Fruit fly (Drosophila melanogaster) whole organism, embryonic: ENCODE results near the gene tbrd-1.

Experiments used
- Aef1 ChIP-seq: fragments of 200-800 bp; sonication (Bioruptor generic); IDR thresholded peaks from 3 replicates; pipeline ENCODE4 v1.3.6; 2022; ENCODE audit warnings: missing biosample characterization, missing genetic modification characterization
- Bgb ChIP-seq: fragments of 200-800 bp; sonication (Bioruptor generic); IDR thresholded peaks from 2 replicates; pipeline ENCODE4 v1.3.6; 2022; ENCODE audit warnings: missing biosample characterization, missing genetic modification characterization; ENCODE audit not compliant: partially characterized antibody
- CG10274 ChIP-seq: fragments of 200-800 bp; sonication (Bioruptor generic); optimal IDR thresholded peaks from 3 replicates; lab custom pipeline; 2017; ENCODE audit warnings: missing biosample characterization, mild to moderate bottlenecking, missing genetic modification characterization
- CG10979 ChIP-seq: fragments of 200-800 bp; sonication (Bioruptor generic); optimal IDR thresholded peaks from 2 replicates; lab custom pipeline; 2018; ENCODE audit warnings: missing biosample characterization, mild to moderate bottlenecking, missing genetic modification characterization, moderate library complexity
- CG11247 ChIP-seq: fragments of 200-800 bp; sonication (Bioruptor generic); IDR thresholded peaks from 2 replicates; pipeline ENCODE4 v1.3.6; 2022; ENCODE audit warnings: missing biosample characterization, missing genetic modification characterization
- CG12071 ChIP-seq: fragments of 200-800 bp; sonication (Bioruptor generic); optimal IDR thresholded peaks from 3 replicates; lab custom pipeline; 2018; ENCODE audit warnings: missing biosample characterization, mild to moderate bottlenecking, missing genetic modification characterization
- CG16815 ChIP-seq: fragments of 200-800 bp; sonication (Bioruptor generic); optimal IDR thresholded peaks from 3 replicates; lab custom pipeline; 2017; ENCODE audit warnings: missing biosample characterization, mild to moderate bottlenecking, missing genetic modification characterization
- CG18476 ChIP-seq: fragments of 200-800 bp; sonication (Bioruptor generic); optimal IDR thresholded peaks from 2 replicates; lab custom pipeline; 2016; ENCODE audit warnings: missing biosample characterization, mild to moderate bottlenecking, missing genetic modification characterization
- CG2129 ChIP-seq: fragments of 200-800 bp; sonication (Bioruptor generic); IDR thresholded peaks from 2 replicates; pipeline ENCODE4 v1.3.6; 2022; ENCODE audit warnings: missing biosample characterization, missing genetic modification characterization; ENCODE audit not compliant: partially characterized antibody
- CG31224 ChIP-seq: fragments of 200-800 bp; sonication (Bioruptor generic); IDR thresholded peaks from 2 replicates; pipeline ENCODE4 v1.3.6; 2022; ENCODE audit warnings: missing biosample characterization, missing genetic modification characterization
- CG31365 ChIP-seq: fragments of 200-800 bp; sonication (Bioruptor generic); optimal IDR thresholded peaks from 2 replicates; lab custom pipeline; 2018; ENCODE audit warnings: missing biosample characterization, mild to moderate bottlenecking, missing genetic modification characterization
- CG32532 ChIP-seq: fragments of 200-800 bp; sonication (Bioruptor generic); IDR thresholded peaks from 2 replicates; pipeline ENCODE4 v1.3.6; 2022; ENCODE audit warnings: missing biosample characterization, missing genetic modification characterization
- CG34376 ChIP-seq: fragments of 200-800 bp; sonication (Bioruptor generic); optimal IDR thresholded peaks from 2 replicates; lab custom pipeline; 2018; ENCODE audit warnings: missing biosample characterization, mild to moderate bottlenecking, missing genetic modification characterization
- CG42726 ChIP-seq: fragments of 200-800 bp; sonication (Bioruptor generic); IDR thresholded peaks from 2 replicates; pipeline ENCODE4 v1.3.6; 2022; ENCODE audit warnings: missing biosample characterization, missing genetic modification characterization; ENCODE audit not compliant: partially characterized antibody
- CG4707 ChIP-seq: fragments of 200-800 bp; sonication (Bioruptor generic); optimal IDR thresholded peaks from 2 replicates; lab custom pipeline; 2018; ENCODE audit warnings: missing biosample characterization, mild to moderate bottlenecking, missing genetic modification characterization, moderate library complexity
- CG6683 ChIP-seq: fragments of 200-800 bp; sonication (Bioruptor generic); optimal IDR thresholded peaks from 2 replicates; lab custom pipeline; 2017; ENCODE audit warnings: missing biosample characterization, mild to moderate bottlenecking, missing genetic modification characterization, missing genetic modification reagents
- CG6813 ChIP-seq: fragments of 200-800 bp; sonication (Bioruptor generic); optimal IDR thresholded peaks from 2 replicates; lab custom pipeline; 2017; ENCODE audit warnings: missing biosample characterization, missing genetic modification characterization, mild to moderate bottlenecking, moderate library complexity, missing genetic modification reagents
- CHES-1-like ChIP-seq: fragments of 200-800 bp; sonication (Bioruptor generic); optimal IDR thresholded peaks from 2 replicates; lab custom pipeline; 2016; ENCODE audit warnings: missing biosample characterization, missing genetic modification characterization
- Chrac-16 ChIP-seq: fragments of 200-800 bp; sonication (Bioruptor generic); optimal IDR thresholded peaks from 3 replicates; lab custom pipeline; 2016; ENCODE audit warnings: missing biosample characterization, missing genetic modification characterization
- CkIIα-i1 ChIP-seq: fragments of 200-800 bp; sonication (Bioruptor generic); IDR thresholded peaks from 2 replicates; pipeline ENCODE4 v1.3.6; 2022; ENCODE audit warnings: missing biosample characterization, missing genetic modification characterization
- Dad ChIP-seq: fragments of 200-800 bp; sonication (Bioruptor generic); optimal IDR thresholded peaks from 3 replicates; lab custom pipeline; 2016; ENCODE audit warnings: missing biosample characterization, missing genetic modification characterization
- Elba2 ChIP-seq: fragments of 200-800 bp; sonication (Bioruptor generic); optimal IDR thresholded peaks from 3 replicates; lab custom pipeline; 2016; ENCODE audit warnings: missing biosample characterization, missing genetic modification characterization
- Fer1 ChIP-seq: fragments of 200-800 bp; sonication (Bioruptor generic); optimal IDR thresholded peaks from 2 replicates; lab custom pipeline; 2017; ENCODE audit warnings: missing biosample characterization, mild to moderate bottlenecking, missing genetic modification characterization
- Gsc ChIP-seq: fragments of 200-800 bp; sonication (Bioruptor generic); IDR thresholded peaks from 2 replicates; pipeline ENCODE4 v1.3.6; 2022; ENCODE audit warnings: missing biosample characterization, missing genetic modification characterization
- HmgD ChIP-seq: fragments of 200-800 bp; sonication (Bioruptor generic); optimal IDR thresholded peaks from 3 replicates; lab custom pipeline; 2016; ENCODE audit warnings: missing biosample characterization, missing genetic modification characterization
- Med ChIP-seq: fragments of 200-800 bp; sonication (Bioruptor generic); peaks from one replicate; lab custom pipeline; 2016; ENCODE audit warnings: missing biosample characterization, missing genetic modification characterization, mild to moderate bottlenecking, inconsistent platforms, moderate library complexity
- NC2α ChIP-seq: fragments of 200-800 bp; sonication (Bioruptor generic); optimal IDR thresholded peaks from 2 replicates; lab custom pipeline; 2016; ENCODE audit warnings: missing biosample characterization, missing genetic modification characterization
- Oaz ChIP-seq: fragments of 200-800 bp; sonication (Bioruptor generic); IDR thresholded peaks from 2 replicates; pipeline ENCODE4 v1.3.6; 2022; ENCODE audit warnings: missing biosample characterization, missing genetic modification characterization
- Ravus ChIP-seq: fragments of 200-800 bp; sonication (Bioruptor generic); IDR thresholded peaks from 2 replicates; pipeline ENCODE4 v1.3.6; 2022; ENCODE audit warnings: missing biosample characterization, missing genetic modification characterization
- Rx ChIP-seq: fragments of 200-800 bp; sonication (Bioruptor generic); IDR thresholded peaks from 2 replicates; pipeline ENCODE4 v1.3.6; 2022; ENCODE audit warnings: missing biosample characterization, missing genetic modification characterization
- Sry-δ ChIP-seq: fragments of 200-800 bp; sonication (Bioruptor generic); optimal IDR thresholded peaks from 2 replicates; lab custom pipeline; 2016; ENCODE audit warnings: missing biosample characterization, missing genetic modification characterization
- Ssrp ChIP-seq: fragments of 200-800 bp; sonication (Bioruptor generic); optimal IDR thresholded peaks from 2 replicates; lab custom pipeline; 2018; ENCODE audit warnings: missing biosample characterization, mild to moderate bottlenecking, missing genetic modification characterization, moderate library complexity
- Vsx1 ChIP-seq: fragments of 200-800 bp; sonication (Bioruptor generic); optimal IDR thresholded peaks from 2 replicates; lab custom pipeline; 2017; ENCODE audit warnings: missing biosample characterization, mild to moderate bottlenecking, missing genetic modification characterization, missing genetic modification reagents
- al ChIP-seq: fragments of 200-800 bp; sonication (Bioruptor generic); IDR thresholded peaks from 2 replicates; pipeline ENCODE4 v1.3.6; 2022; ENCODE audit warnings: missing biosample characterization, missing genetic modification characterization
- ash1 ChIP-seq: fragments of 200-800 bp; sonication (Bioruptor generic); optimal IDR thresholded peaks from 2 replicates; lab custom pipeline; 2018; ENCODE audit warnings: missing biosample characterization, mild to moderate bottlenecking, missing genetic modification characterization
- bowl ChIP-seq: fragments of 200-800 bp; sonication (Bioruptor generic); IDR thresholded peaks from 2 replicates; pipeline ENCODE4 v1.3.6; 2022; ENCODE audit warnings: missing biosample characterization, missing genetic modification characterization
- bsh ChIP-seq, 2 experiments: fragments of 200-800 bp; sonication (Bioruptor generic); optimal IDR thresholded peaks; 2 replicates each; lab custom pipeline; 2017 to 2018; ENCODE audit warnings: mild to moderate bottlenecking in 2 of 2, missing biosample characterization in 2 of 2, missing genetic modification characterization in 2 of 2, moderate library complexity in 1 of 2
- disco-r ChIP-seq: fragments of 200-800 bp; sonication (Bioruptor generic); optimal IDR thresholded peaks from 2 replicates; lab custom pipeline; 2016; ENCODE audit warnings: missing biosample characterization, missing genetic modification characterization
- dysf ChIP-seq: fragments of 200-800 bp; sonication (Bioruptor generic); IDR thresholded peaks from 3 replicates; pipeline ENCODE4 v1.3.6; 2022; ENCODE audit warnings: missing biosample characterization, missing genetic modification characterization
- esg ChIP-seq: fragments of 200-800 bp; sonication (Bioruptor generic); conservative IDR thresholded peaks from 2 replicates; pipeline ENCODE4 v1.3.6; 2022; ENCODE audit warnings: missing biosample characterization, missing genetic modification characterization
- fu2 ChIP-seq: fragments of 200-800 bp; sonication (Bioruptor generic); optimal IDR thresholded peaks from 2 replicates; lab custom pipeline; 2016; ENCODE audit warnings: missing biosample characterization, missing genetic modification characterization
- gfzf ChIP-seq: fragments of 200-800 bp; sonication (Bioruptor generic); optimal IDR thresholded peaks from 2 replicates; lab custom pipeline; 2016; ENCODE audit warnings: missing biosample characterization, mild to moderate bottlenecking, missing genetic modification characterization, moderate library complexity
- grau ChIP-seq: fragments of 200-800 bp; optimal IDR thresholded peaks from 3 replicates; lab custom pipeline; 2019; ENCODE audit warnings: missing biosample characterization, mild to moderate bottlenecking, missing genetic modification characterization, moderate library complexity
- hth ChIP-seq: fragments of >200 bp; optimal IDR thresholded peaks from 2 replicates; lab custom pipeline; 2017; ENCODE audit warnings: inconsistent platforms
- jigr1 ChIP-seq: fragments of 200-800 bp; sonication (Bioruptor generic); IDR thresholded peaks from 3 replicates; pipeline ENCODE4 v1.3.6; 2022; ENCODE audit warnings: missing biosample characterization, missing genetic modification characterization
- p53 ChIP-seq: fragments of 200-800 bp; sonication (Bioruptor generic); optimal IDR thresholded peaks from 2 replicates; lab custom pipeline; 2016; ENCODE audit warnings: missing biosample characterization, missing genetic modification characterization
- pho ChIP-seq: fragments of 200-800 bp; sonication (Bioruptor generic); optimal IDR thresholded peaks from 2 replicates; lab custom pipeline; 2016; ENCODE audit warnings: missing biosample characterization, missing genetic modification characterization
- pros ChIP-seq: fragments of 200-800 bp; sonication (Bioruptor generic); optimal IDR thresholded peaks from 3 replicates; lab custom pipeline; 2019; ENCODE audit warnings: missing biosample characterization, mild to moderate bottlenecking, missing genetic modification characterization, moderate library complexity
- ttk ChIP-seq: fragments of 200-800 bp; sonication (Bioruptor generic); IDR thresholded peaks from 2 replicates; pipeline ENCODE4 v2.1.2; 2022; ENCODE audit warnings: missing biosample characterization, missing genetic modification characterization
- unc-4 ChIP-seq: fragments of 200-800 bp; sonication (Bioruptor generic); IDR thresholded peaks from 2 replicates; pipeline ENCODE4 v1.3.6; 2022; ENCODE audit warnings: missing biosample characterization, missing genetic modification characterization; ENCODE audit not compliant: partially characterized antibody
- z ChIP-seq: fragments of 200-800 bp; sonication (Bioruptor generic); IDR thresholded peaks from 3 replicates; pipeline ENCODE4 v1.3.6; 2022; ENCODE audit warnings: missing biosample characterization, missing genetic modification characterization
- zfh2 ChIP-seq: fragments of 200-800 bp; sonication (Bioruptor generic); optimal IDR thresholded peaks from 2 replicates; lab custom pipeline; 2016; ENCODE audit warnings: missing biosample characterization, missing genetic modification characterization

tbrd-1 gene

dm6 chr3R:23927429-23927828 lies 34.1 kb upstream of the tbrd-1 start, which contains the start of gene CG13601 (continued):
- TF ChIP-seq CG6683 (GFP tag; lab: Kevin White, UChicago) (no peak), hth (no peak), CG10274 (no peak), Aef1 (GFP tag; lab: Robert Waterston, UW) (0 out of 3 replicates have a peak, but pooled peaks have one; percentile 42), NC2α (GFP tag; lab: Kevin White, UChicago) (no peak), CG4707 (no peak), dysf (GFP tag; lab: Robert Waterston, UW) (peak; percentile 35; the same call in 2 of the 3 replicates), CG2129 (GFP tag; lab: Robert Waterston, UW) (peak; percentile 32; the same call in 1 of the 2 replicates), zfh2 (GFP tag; lab: Kevin White, UChicago) (no peak), Med (GFP tag; lab: Kevin White, UChicago) (peak; percentile 77), CG6813 (GFP tag; lab: Kevin White, UChicago) (no peak), gfzf (GFP tag; lab: Kevin White, UChicago) (no peak), CG11247 (GFP tag; lab: Robert Waterston, UW) (peak; percentile 52), CG32532 (peak; percentile 41), grau (peak; percentile 71), Vsx1 (GFP tag; lab: Kevin White, UChicago) (no peak), Ravus (GFP tag; lab: Robert Waterston, UW) (no peak), Oaz (GFP tag; lab: Robert Waterston, UW) (no peak), Dad (GFP tag; lab: Kevin White, UChicago) (peak; percentile 15), HmgD (no peak), esg (GFP tag; lab: Robert Waterston, UW) (no peak), al (0 out of 2 replicates have a peak, but pooled peaks have one; percentile 37), z (GFP tag; lab: Robert Waterston, UW) (no peak), Gsc (no peak), Ssrp (tag; lab: Kevin White, UChicago) (no peak), CG10979 (tag; lab: Kevin White, UChicago) (no peak), disco-r (GFP tag; lab: Kevin White, UChicago) (no peak), pho (GFP tag; lab: Kevin White, UChicago) (no peak), Sry-δ (peak; percentile 84), bowl (GFP tag; lab: Robert Waterston, UW) (no peak), ash1 (GFP tag; lab: Kevin White, UChicago) (no peak), p53 (GFP tag; lab: Kevin White, UChicago) (no peak), CG34376 (GFP tag; lab: Kevin White, UChicago) (peak; percentile 27), CG16815 (GFP tag; lab: Kevin White, UChicago) (no peak), fu2 (no peak), Elba2 (no peak), bsh (GFP tag; optimal IDR thresholded peaks at IDR 0.05; lab: Kevin White, UChicago) (peak in 1 of 2 experiments; percentile 18), CG42726 (GFP tag; lab: Robert Waterston, UW) (peak; percentile 46; the same call in 1 of the 2 replicates), unc-4 (GFP tag; lab: Robert Waterston, UW) (peak; percentile 87), Bgb (GFP tag; lab: Robert Waterston, UW) (peak; percentile 79), CkIIα-i1 (no peak), Fer1 (no peak), CG31224 (GFP tag; lab: Robert Waterston, UW) (no peak), Chrac-16 (GFP tag; lab: Kevin White, UChicago) (peak; percentile 39), Rx (GFP tag; lab: Robert Waterston, UW) (no peak), CG18476 (no peak), ttk (peak; percentile 38; the same call in 1 of the 2 replicates), jigr1 (GFP tag; lab: Robert Waterston, UW) (no peak), CG31365 (tag; lab: Kevin White, UChicago) (no peak), CG12071 (no peak), CHES-1-like (no peak), pros (GFP tag; lab: Kevin White, UChicago) (no peak)
